Fruit fly (Drosophila melanogaster): ENCODE results near the gene AdamTS-B.

Gene AdamTS-B

dm6 chrX:5745840-5746815 lies 47.8 kb downstream of the AdamTS-B start (continued):
- TF ChIP-seq CG17359 (tag; optimal IDR thresholded peaks at IDR 0.05) = peak; percentile 79
- TF ChIP-seq CG10267 (tag; optimal IDR thresholded peaks at IDR 0.05) = peak; percentile 23
- TF ChIP-seq CG12391 (tag; optimal IDR thresholded peaks at IDR 0.05) = peak; percentile 71
- TF ChIP-seq corto (GFP tag; optimal IDR thresholded peaks at IDR 0.05) = peak; percentile 56
- peak; percentile 66 for TF ChIP-seq nerfin-1 (tag; optimal IDR thresholded peaks at IDR 0.05)
- TF ChIP-seq crc (GFP tag; optimal IDR thresholded peaks at IDR 0.05) = peak; percentile 18
- TF ChIP-seq CG9727 (GFP tag; optimal IDR thresholded peaks at IDR 0.05) = peak; percentile 53
- TF ChIP-seq Spps (tag; optimal IDR thresholded peaks at IDR 0.05) = peak; percentile 24
- TF ChIP-seq gro (GFP tag; optimal IDR thresholded peaks at IDR 0.05) = peak; percentile 48
- TF ChIP-seq Dek (tag; optimal IDR thresholded peaks at IDR 0.05) = peak; percentile 55
- peak; percentile 86 for TF ChIP-seq ken (GFP tag; IDR thresholded peaks at IDR 0.05)
- peak; percentile 21 for TF ChIP-seq CG31365 (tag; optimal IDR thresholded peaks at IDR 0.05)
- TF ChIP-seq Xbp1 (GFP tag; optimal IDR thresholded peaks at IDR 0.05) = peak; percentile 74
- TF ChIP-seq fd96Cb (tag; optimal IDR thresholded peaks at IDR 0.05) = peak; percentile 40
- TF ChIP-seq kay (GFP tag; optimal IDR thresholded peaks at IDR 0.05) = no peak
- no peak for TF ChIP-seq cad (GFP tag; optimal IDR thresholded peaks at IDR 0.05)
- peak; percentile 57 for TF ChIP-seq CG4424 (GFP tag; optimal IDR thresholded peaks at IDR 0.05)
- TF ChIP-seq bsh (GFP tag; optimal IDR thresholded peaks at IDR 0.05) = peak; percentile 63 to 77
- peak; percentile 55 for TF ChIP-seq CG34376 (GFP tag; optimal IDR thresholded peaks at IDR 0.05)
- peak; percentile 65 for TF ChIP-seq gsb (GFP tag; IDR thresholded peaks at IDR 0.05)
- TF ChIP-seq HmgD (GFP tag; optimal IDR thresholded peaks at IDR 0.05) = no peak
- peak; percentile 15; the same call in 1 of the 2 replicates for TF ChIP-seq unc-4 (GFP tag; IDR thresholded peaks at IDR 0.05; ENCODE audit: partially characterized antibody)
- peak; percentile 42 for TF ChIP-seq CG6272 (GFP tag; IDR thresholded peaks at IDR 0.05)
- peak; percentile 55 for TF ChIP-seq Jarid2 (GFP tag; optimal IDR thresholded peaks at IDR 0.05)
- no peak for TF ChIP-seq hbn (GFP tag; IDR thresholded peaks at IDR 0.05; ENCODE audit: partially characterized antibody)
- TF ChIP-seq E2f2 (GFP tag; IDR thresholded peaks at IDR 0.05) = peak; percentile 85
- TF ChIP-seq CG12659 (GFP tag; optimal IDR thresholded peaks at IDR 0.05) = peak; percentile 80
- peak; percentile 42 for TF ChIP-seq tin (GFP tag; optimal IDR thresholded peaks at IDR 0.05)
- TF ChIP-seq CG15696 (tag; optimal IDR thresholded peaks at IDR 0.05) = peak; percentile 24
- TF ChIP-seq CG7987 (GFP tag; optimal IDR thresholded peaks at IDR 0.05) = no peak
- TF ChIP-seq D19A (tag; optimal IDR thresholded peaks at IDR 0.05) = peak; percentile 53
- TF ChIP-seq PHDP (tag; optimal IDR thresholded peaks at IDR 0.05) = peak; percentile 82
- TF ChIP-seq CG13424 (tag; optimal IDR thresholded peaks at IDR 0.05) = peak; percentile 82
- peak; percentile 54; the same call in 1 of the 2 replicates for TF ChIP-seq bowl (GFP tag; IDR thresholded peaks at IDR 0.05)
- TF ChIP-seq Abd-B (GFP tag; optimal IDR thresholded peaks at IDR 0.05) = peak; percentile 65
- TF ChIP-seq HHEX (GFP tag; optimal IDR thresholded peaks at IDR 0.05) = peak; percentile 83
- no peak for TF ChIP-seq repo (GFP tag; optimal IDR thresholded peaks at IDR 0.05)
- peak; percentile 84 for TF ChIP-seq vvl (GFP tag; IDR thresholded peaks at IDR 0.05)
- TF ChIP-seq CG9932 (GFP tag; IDR thresholded peaks at IDR 0.05) = peak; percentile 83
- no peak for TF ChIP-seq insv (GFP tag; optimal IDR thresholded peaks at IDR 0.05)
- TF ChIP-seq dmrt99B (tag; optimal IDR thresholded peaks at IDR 0.05) = peak; percentile 75
- no peak for TF ChIP-seq TFAM (GFP tag; optimal IDR thresholded peaks at IDR 0.05)
- TF ChIP-seq CG11093 (GFP tag; IDR thresholded peaks at IDR 0.05) = peak; percentile 67; the same call in 2 of the 3 replicates
- peak; percentile 45 for TF ChIP-seq CG17186 (GFP tag; optimal IDR thresholded peaks at IDR 0.05)
- peak; percentile 73 for TF ChIP-seq Meics (GFP tag; optimal IDR thresholded peaks at IDR 0.05)
- no peak for TF ChIP-seq CG10147 (GFP tag; optimal IDR thresholded peaks at IDR 0.05)
- peak; percentile 51; the same call in 2 of the 3 replicates for TF ChIP-seq croc (GFP tag; conservative IDR thresholded peaks at IDR 0.05)
